Worm (Caenorhabditis elegans) whole organism, early embryonic: Measurements from ENCODE around the gene tsp-12.

Source experiments
- B0310.2 ChIP-seq: sonication (generic microtip); optimal IDR thresholded peaks from 2 replicates; lab custom pipeline; 2016; ENCODE audit warnings: mild to moderate bottlenecking, missing genetic modification characterization, missing compliant biosample characterization
- F13C5.2 ChIP-seq: sonication (generic microtip); optimal IDR thresholded peaks from 2 replicates; lab custom pipeline; 2017; ENCODE audit warnings: mild to moderate bottlenecking, missing genetic modification characterization, inconsistent platforms, missing compliant biosample characterization
- aly-1 ChIP-seq: sonication (generic microtip); optimal IDR thresholded peaks from 2 replicates; lab custom pipeline; 2016; ENCODE audit warnings: missing genetic modification characterization, missing compliant biosample characterization
- ama-1 ChIP-seq: fragments of 150-350 bp; optimal IDR thresholded peaks from 2 replicates; lab custom pipeline; 2014
- ceh-13 ChIP-seq: fragments of 200-800 bp; sonication (Bioruptor generic); optimal IDR thresholded peaks from 2 replicates; lab custom pipeline; 2018; ENCODE audit warnings: mild to moderate bottlenecking, missing genetic modification characterization, missing compliant biosample characterization
- ceh-36 ChIP-seq: sonication (generic microtip); optimal IDR thresholded peaks from 2 replicates; lab custom pipeline; 2016; ENCODE audit warnings: missing genetic modification characterization, inconsistent platforms, missing compliant biosample characterization
- ets-7 ChIP-seq: sonication (generic microtip); optimal IDR thresholded peaks from 2 replicates; lab custom pipeline; 2016; ENCODE audit warnings: missing genotype, missing genetic modification characterization, missing compliant biosample characterization
- flt-1 ChIP-seq: fragments of 200-800 bp; sonication (Bioruptor generic); IDR thresholded peaks from 2 replicates; pipeline ENCODE4 v1.3.6; 2022; ENCODE audit warnings: missing genetic modification characterization, missing compliant biosample characterization
- hmbx-1 ChIP-seq: sonication (generic microtip); optimal IDR thresholded peaks from 2 replicates; lab custom pipeline; 2016; ENCODE audit warnings: mild to moderate bottlenecking, missing genetic modification characterization, missing compliant biosample characterization
- hmg-4 ChIP-seq: fragments of 200-800 bp; sonication (Bioruptor generic); optimal IDR thresholded peaks from 2 replicates; lab custom pipeline; 2018; ENCODE audit warnings: mild to moderate bottlenecking, missing genetic modification characterization, missing compliant biosample characterization
- hnd-1 ChIP-seq: sonication (generic microtip); optimal IDR thresholded peaks from 2 replicates; lab custom pipeline; 2016; ENCODE audit warnings: missing genetic modification characterization, missing compliant biosample characterization
- pes-1 ChIP-seq: fragments of 200-800 bp; sonication (Bioruptor generic); IDR thresholded peaks from 2 replicates; pipeline ENCODE4 v1.3.6; 2022; ENCODE audit warnings: missing genetic modification reagents, missing genetic modification characterization, missing compliant biosample characterization
- scrt-1 ChIP-seq: fragments of 200-800 bp; sonication (Bioruptor generic); IDR thresholded peaks from 2 replicates; pipeline ENCODE4 v1.3.6; 2022; ENCODE audit warnings: missing genetic modification characterization, missing compliant biosample characterization
- sea-1 ChIP-seq: fragments of 200-800 bp; sonication (Bioruptor generic); conservative IDR thresholded peaks from 2 replicates; pipeline ENCODE4 v1.3.6; 2022; ENCODE audit warnings: missing genetic modification characterization, missing compliant biosample characterization
- tbx-11 ChIP-seq: fragments of 200-800 bp; sonication (Bioruptor generic); IDR thresholded peaks from 2 replicates; pipeline ENCODE4 v1.3.6; 2022; ENCODE audit warnings: missing genetic modification characterization, missing compliant biosample characterization
- tbx-37 ChIP-seq: fragments of 200-800 bp; sonication (Bioruptor generic); conservative IDR thresholded peaks from 2 replicates; pipeline ENCODE4 v1.3.6; 2022; ENCODE audit warnings: missing genetic modification reagents, missing genetic modification characterization, missing compliant biosample characterization
- tra-4 ChIP-seq: sonication (generic microtip); optimal IDR thresholded peaks from 2 replicates; lab custom pipeline; 2017; ENCODE audit warnings: missing genetic modification characterization, missing compliant biosample characterization

The tsp-12 gene

ce11 chrIV:10177779-10178178 lies 27.4 kb upstream of the tsp-12 start, which contains the start of gene mspn-1:
TSS of gene mspn-1 (plus strand) at chrIV:10177968.
- no peak for TF ChIP-seq tbx-11 (GFP tag; lab: Robert Waterston, UW)
- no peak for TF ChIP-seq sea-1 (GFP tag; lab: Robert Waterston, UW)
- no peak for TF ChIP-seq flt-1
- TF ChIP-seq hmbx-1 (tag; lab: Kevin White, UChicago): no peak
- TF ChIP-seq B0310.2 (tag; lab: Kevin White, UChicago): no peak
- no peak for TF ChIP-seq scrt-1
- no peak for TF ChIP-seq aly-1
- TF ChIP-seq hmg-4 (GFP tag; lab: Kevin White, UChicago): no peak
- no peak for TF ChIP-seq tra-4
- TF ChIP-seq ama-1 (lab: Kevin White, UChicago): no peak
- TF ChIP-seq hnd-1 (tag; lab: Kevin White, UChicago): no peak
- TF ChIP-seq F13C5.2 (tag; lab: Kevin White, UChicago): no peak
- TF ChIP-seq ceh-13 (GFP tag; lab: Kevin White, UChicago): no peak
- TF ChIP-seq ets-7 (tag; lab: Kevin White, UChicago): no peak
- TF ChIP-seq pes-1 (GFP tag; lab: Robert Waterston, UW): no peak
- no peak for TF ChIP-seq ceh-36 (tag; lab: Kevin White, UChicago)

ce11 chrIV:10176252-10176730 lies 25.9 kb upstream of the tsp-12 start, which contains the start of gene rack-1:
TSS of gene rack-1 (plus strand) at chrIV:10176680.
- TF ChIP-seq ceh-13 (GFP tag; lab: Kevin White, UChicago): no peak
- TF ChIP-seq pes-1 (GFP tag; lab: Robert Waterston, UW): no peak
- no peak for TF ChIP-seq tbx-11 (GFP tag; lab: Robert Waterston, UW)
- no peak for TF ChIP-seq flt-1
- no peak for TF ChIP-seq B0310.2 (tag; lab: Kevin White, UChicago)
- no peak for TF ChIP-seq hmbx-1 (tag; lab: Kevin White, UChicago)
- TF ChIP-seq ama-1 (lab: Kevin White, UChicago): no peak

- peak; percentile 79 for TF ChIP-seq hmg-4 (GFP tag; lab: Kevin White, UChicago)
- no peak for TF ChIP-seq tbx-37 (GFP tag; lab: Robert Waterston, UW)
- TF ChIP-seq flt-1: no peak
- peak; percentile 45 for TF ChIP-seq B0310.2 (tag; lab: Kevin White, UChicago)
- TF ChIP-seq ceh-36 (tag; lab: Kevin White, UChicago): peak; percentile 28
These were observed 24.7 kb upstream of the tsp-12 start for ce11 chrIV:10174932-10175732.

ce11 chrIV:10174328-10174727 lies 23.9 kb upstream of the tsp-12 start, which contains the start of gene pxf-1:
TSS of gene pxf-1 (minus strand) at chrIV:10174341.
- TF ChIP-seq ceh-13 (GFP tag; lab: Kevin White, UChicago) (no peak), sea-1 (GFP tag; lab: Robert Waterston, UW) (no peak)

- TF ChIP-seq pes-1 (GFP tag; lab: Robert Waterston, UW): no peak
- TF ChIP-seq hmbx-1 (tag; lab: Kevin White, UChicago): no peak
- no peak for TF ChIP-seq hmg-4 (GFP tag; lab: Kevin White, UChicago)
- TF ChIP-seq B0310.2 (tag; lab: Kevin White, UChicago): no peak
- no peak for TF ChIP-seq hnd-1 (tag; lab: Kevin White, UChicago)
- TF ChIP-seq ceh-36 (tag; lab: Kevin White, UChicago): no peak
- no peak for TF ChIP-seq ceh-13 (GFP tag; lab: Kevin White, UChicago)
- TF ChIP-seq tra-4: no peak
- TF ChIP-seq tbx-11 (GFP tag; lab: Robert Waterston, UW): no peak
- no peak for TF ChIP-seq flt-1
- TF ChIP-seq tbx-37 (GFP tag; lab: Robert Waterston, UW): no peak
- TF ChIP-seq ets-7 (tag; lab: Kevin White, UChicago): no peak
These were observed 20.4 kb upstream of the tsp-12 start for ce11 chrIV:10170808-10171207.

ce11 chrIV:10164086-10164485 lies 13.7 kb upstream of the tsp-12 start:
- TF ChIP-seq ceh-13 (GFP tag; lab: Kevin White, UChicago) (no peak), ama-1 (lab: Kevin White, UChicago) (no peak), tbx-11 (GFP tag; lab: Robert Waterston, UW) (no peak), hmg-4 (GFP tag; lab: Kevin White, UChicago) (no peak), aly-1 (no peak), B0310.2 (tag; lab: Kevin White, UChicago) (no peak), pes-1 (GFP tag; lab: Robert Waterston, UW) (no peak), F13C5.2 (tag; lab: Kevin White, UChicago) (no peak), tra-4 (no peak), hnd-1 (tag; lab: Kevin White, UChicago) (no peak), ceh-36 (tag; lab: Kevin White, UChicago) (no peak), flt-1 (no peak), sea-1 (GFP tag; lab: Robert Waterston, UW) (no peak), ets-7 (tag; lab: Kevin White, UChicago) (no peak), hmbx-1 (tag; lab: Kevin White, UChicago) (no peak), tbx-37 (GFP tag; lab: Robert Waterston, UW) (no peak), scrt-1 (no peak)

ce11 chrIV:10161706-10162105 lies 11.3 kb upstream of the tsp-12 start, which contains the start of gene pps-1:
TSS of gene pps-1 (plus strand) at chrIV:10162006.
- TF ChIP-seq tra-4 (no peak), ets-7 (tag; lab: Kevin White, UChicago) (no peak), ceh-13 (GFP tag; lab: Kevin White, UChicago) (no peak), tbx-11 (GFP tag; lab: Robert Waterston, UW) (no peak)
